Fruit fly (Drosophila melanogaster) whole organism: ENCODE measurements around the gene IP3K2.

Source experiments
- CG8478 ChIP-seq: fragments of >200 bp; optimal IDR thresholded peaks from 2 replicates; lab custom pipeline; 2018; ENCODE audit warnings: inconsistent platforms
- Dll ChIP-seq: fragments of >200 bp; optimal IDR thresholded peaks from 2 replicates; lab custom pipeline; 2017
- EcR ChIP-seq, 2 experiments: fragments of >200 bp; optimal IDR thresholded peaks; 2 replicates each; lab custom pipeline; 2017; ENCODE audit warnings: missing biosample characterization in 2 of 2, missing genetic modification characterization in 2 of 2, missing genetic modification reagents in 2 of 2
- pan ChIP-seq: fragments of >200 bp; optimal IDR thresholded peaks from 2 replicates; lab custom pipeline; 2017
- psq ChIP-seq: fragments of >200 bp; optimal IDR thresholded peaks from 2 replicates; lab custom pipeline; 2017
- usp ChIP-seq: fragments of >200 bp; optimal IDR thresholded peaks from 2 replicates; lab custom pipeline; 2017; ENCODE audit warnings: missing biosample characterization, missing genetic modification characterization, mixed read lengths

IP3K2 gene

DNA sequence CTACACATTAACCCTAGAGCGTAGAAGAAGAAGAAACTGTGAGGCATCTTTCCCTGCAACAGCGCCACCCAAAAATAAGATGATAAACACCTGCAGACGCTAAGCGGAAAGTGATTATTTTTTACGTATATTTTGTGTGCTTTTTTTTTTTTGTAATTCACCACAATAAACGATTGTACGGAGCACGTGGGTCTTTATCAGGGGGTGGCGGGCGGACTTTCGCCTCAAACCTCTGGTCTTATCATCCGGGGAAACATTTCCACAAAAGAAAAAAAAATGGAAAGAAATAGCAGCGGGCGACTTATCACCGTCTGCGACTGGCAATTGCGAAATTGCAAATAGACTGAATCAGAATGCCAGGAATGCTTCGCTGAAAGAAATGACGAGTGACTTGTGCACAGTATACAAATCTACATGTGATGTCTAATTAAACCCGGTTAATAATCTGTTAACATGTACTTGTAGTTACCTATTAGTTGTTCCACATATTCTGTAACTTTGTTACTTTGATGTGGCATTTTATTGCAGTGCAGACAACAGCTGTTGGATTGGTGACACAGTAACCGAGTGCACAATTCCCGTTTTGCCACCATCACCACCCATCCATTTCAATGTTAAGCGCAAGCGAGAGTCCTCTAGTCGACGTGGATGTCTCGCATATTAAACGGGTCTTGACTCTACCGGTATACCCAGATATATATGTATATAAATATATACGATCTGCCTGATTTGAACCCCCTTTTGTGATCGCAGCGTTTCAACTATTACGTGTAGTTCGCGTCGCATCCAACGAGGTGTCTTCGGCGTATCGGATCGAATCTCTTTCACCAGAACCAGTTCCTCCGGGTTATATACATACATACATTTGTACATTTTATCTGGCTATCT is 28.6 kb downstream of the IP3K2 start:
- TF ChIP-seq psq (lab: Kevin White, UChicago) (no peak), pan (lab: Kevin White, UChicago) (no peak), usp (no peak), Dll (lab: Kevin White, UChicago) (no peak), CG8478 (no peak), EcR (GFP tag; optimal IDR thresholded peaks at IDR 0.05; lab: Kevin White, UChicago) (no peak)

DNA sequence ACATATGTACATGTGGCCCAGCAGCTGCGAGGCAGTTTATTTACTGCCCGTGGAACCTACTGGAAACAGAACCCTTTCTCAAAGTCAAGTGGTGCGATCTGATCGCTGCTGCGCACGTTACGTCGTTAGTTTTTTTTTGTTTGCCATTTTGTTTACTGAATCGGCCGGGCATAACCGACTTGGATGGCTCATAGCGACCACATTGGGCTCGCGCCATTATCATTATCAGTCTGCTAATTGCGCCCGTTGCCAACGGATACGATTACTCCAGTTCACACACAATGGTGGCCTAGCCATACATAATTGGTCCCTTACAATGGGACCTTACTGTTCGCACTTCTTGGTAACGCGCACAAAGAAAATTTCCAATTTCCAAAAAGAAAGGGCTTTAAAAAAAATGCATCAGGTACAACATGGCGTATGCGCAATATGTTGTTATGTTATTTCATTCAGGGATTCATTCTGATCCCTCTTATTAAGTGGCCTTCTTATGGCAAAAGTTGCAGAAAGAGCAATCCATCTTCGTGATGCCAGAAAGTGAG is 29.3 kb downstream of the IP3K2 start:
- TF ChIP-seq CG8478 (no peak), psq (lab: Kevin White, UChicago) (no peak), EcR (GFP tag; optimal IDR thresholded peaks at IDR 0.05; lab: Kevin White, UChicago) (no peak), pan (lab: Kevin White, UChicago) (no peak), usp (no peak), Dll (lab: Kevin White, UChicago) (no peak)

dm6 chrX:13334434-13335146 is 31.2 kb downstream of the IP3K2 start:
- TF ChIP-seq Dll (lab: Kevin White, UChicago), result no peak
- no peak for TF ChIP-seq EcR (GFP tag; optimal IDR thresholded peaks at IDR 0.05; lab: Kevin White, UChicago)
- no peak for TF ChIP-seq psq (lab: Kevin White, UChicago)
- TF ChIP-seq pan (lab: Kevin White, UChicago), result no peak
- TF ChIP-seq CG8478, result no peak
- no peak for TF ChIP-seq usp

DNA sequence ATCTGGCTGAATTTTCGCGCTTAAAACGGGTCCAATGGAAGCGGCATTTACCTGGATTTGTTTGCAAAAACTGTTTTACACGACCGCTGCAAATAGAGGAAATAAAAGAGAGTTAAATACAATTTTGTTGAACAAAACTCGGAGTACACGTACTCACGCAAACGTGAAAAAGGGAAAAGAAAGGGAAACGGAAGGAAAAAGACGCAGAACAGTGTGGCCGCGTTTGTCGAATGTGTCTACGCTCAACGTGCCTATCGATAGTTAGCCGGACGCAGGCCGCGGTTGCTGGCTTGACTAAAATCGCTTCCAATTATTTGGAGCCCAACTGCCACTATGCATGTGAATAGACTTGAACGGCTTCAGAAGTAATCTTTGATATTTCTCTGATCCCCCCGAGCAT is 34.0 kb downstream of the IP3K2 start, which contains the start of gene RpS15Aa:
RpS15Aa (minus strand) TSS at position 252 of the 400 bp plus-strand sequence.
- TF ChIP-seq EcR (GFP tag; optimal IDR thresholded peaks at IDR 0.05; lab: Kevin White, UChicago), result no peak
- TF ChIP-seq usp, result no peak
- no peak for TF ChIP-seq pan (lab: Kevin White, UChicago)
- no peak for TF ChIP-seq CG8478
- TF ChIP-seq psq (lab: Kevin White, UChicago), result no peak
- TF ChIP-seq Dll (lab: Kevin White, UChicago), result no peak

dm6 chrX:13338113-13338512 is 34.7 kb downstream of the IP3K2 start, which contains the start of gene CG15747:
CG15747 (plus strand) TSS chrX:13338318.
- TF ChIP-seq psq (lab: Kevin White, UChicago), result no peak
- no peak for TF ChIP-seq pan (lab: Kevin White, UChicago)
- TF ChIP-seq usp, result no peak
- TF ChIP-seq EcR (GFP tag; optimal IDR thresholded peaks at IDR 0.05; lab: Kevin White, UChicago), result no peak

DNA sequence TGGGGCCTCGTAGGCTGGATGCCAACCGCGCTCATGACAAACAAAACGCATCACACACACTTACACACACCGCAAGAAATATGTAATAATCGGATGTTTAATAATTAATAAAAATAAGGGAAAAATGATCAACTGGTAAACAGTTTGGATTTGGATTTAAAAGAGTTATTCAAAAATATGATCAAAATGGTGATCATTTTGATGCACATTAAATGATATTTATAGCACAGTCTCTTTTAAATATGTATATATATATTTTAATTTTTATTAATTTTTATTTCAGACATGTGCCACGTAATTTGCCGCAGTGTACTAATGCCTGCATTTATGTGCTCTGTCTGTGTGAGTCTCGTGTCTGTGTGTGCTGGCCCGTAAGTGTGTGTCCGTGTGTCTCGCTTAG is 41.9 kb downstream of the IP3K2 start:
- no peak for TF ChIP-seq pan (lab: Kevin White, UChicago)
- no peak for TF ChIP-seq Dll (lab: Kevin White, UChicago)
- no peak for TF ChIP-seq CG8478
- TF ChIP-seq psq (lab: Kevin White, UChicago), result no peak
- TF ChIP-seq EcR (GFP tag; optimal IDR thresholded peaks at IDR 0.05; lab: Kevin White, UChicago), result no peak
- TF ChIP-seq usp, result no peak

- TF ChIP-seq Dll (lab: Kevin White, UChicago), result no peak
- no peak for TF ChIP-seq usp
- no peak for TF ChIP-seq psq (lab: Kevin White, UChicago)
- no peak for TF ChIP-seq pan (lab: Kevin White, UChicago)
- no peak for TF ChIP-seq CG8478
- TF ChIP-seq EcR (GFP tag; optimal IDR thresholded peaks at IDR 0.05; lab: Kevin White, UChicago), result no peak
Measured at dm6 chrX:13346998-13347397, 43.6 kb downstream of the IP3K2 start.

- TF ChIP-seq EcR (GFP tag; optimal IDR thresholded peaks at IDR 0.05; lab: Kevin White, UChicago) (no peak), psq (lab: Kevin White, UChicago) (no peak), CG8478 (no peak), pan (lab: Kevin White, UChicago) (no peak), Dll (lab: Kevin White, UChicago) (no peak), usp (no peak)
Measured at dm6 chrX:13358240-13358799, 54.9 kb downstream of the IP3K2 start.

dm6 chrX:13358948-13359347 is 55.5 kb downstream of the IP3K2 start, which contains the start of gene Syt12:
Syt12 (plus strand) TSS chrX:13359248.
- TF ChIP-seq pan (lab: Kevin White, UChicago) (no peak), psq (lab: Kevin White, UChicago) (no peak)

- no peak for TF ChIP-seq usp
- TF ChIP-seq pan (lab: Kevin White, UChicago), result no peak
- TF ChIP-seq Dll (lab: Kevin White, UChicago), result no peak
- TF ChIP-seq CG8478, result no peak
- TF ChIP-seq psq (lab: Kevin White, UChicago), result no peak
- TF ChIP-seq EcR (GFP tag; optimal IDR thresholded peaks at IDR 0.05; lab: Kevin White, UChicago), result no peak
Measured at dm6 chrX:13368149-13368548, 64.7 kb downstream of the IP3K2 start, which contains the start of gene dmrt11E. dmrt11E (plus strand) TSS chrX:13368191.

dm6 chrX:13369438-13369837 is 66.0 kb downstream of the IP3K2 start:
- TF ChIP-seq Dll (lab: Kevin White, UChicago), result no peak
- no peak for TF ChIP-seq pan (lab: Kevin White, UChicago)
- TF ChIP-seq psq (lab: Kevin White, UChicago), result no peak
- no peak for TF ChIP-seq CG8478
- TF ChIP-seq EcR (GFP tag; optimal IDR thresholded peaks at IDR 0.05; lab: Kevin White, UChicago), result no peak
- TF ChIP-seq usp, result no peak
